Fruit fly (Drosophila melanogaster) whole organism, adult: ENCODE data around the gene CG9953.

ENCODE experiments used
- CG11617 ChIP-seq: fragments of 200-800 bp; sonication (Bioruptor generic); optimal IDR thresholded peaks from 2 replicates; lab custom pipeline; 2017; ENCODE audit warnings: mild to moderate bottlenecking, missing biosample characterization, missing genetic modification reagents, missing genetic modification characterization
- CG14711 ChIP-seq: fragments of 200-800 bp; sonication (Bioruptor generic); optimal IDR thresholded peaks from 2 replicates; lab custom pipeline; 2018; ENCODE audit warnings: missing biosample characterization, mild to moderate bottlenecking, missing genetic modification characterization, moderate library complexity
- CG33017 ChIP-seq: fragments of 200-800 bp; sonication (Bioruptor generic); optimal IDR thresholded peaks from 2 replicates; lab custom pipeline; 2018; ENCODE audit warnings: missing biosample characterization, mild to moderate bottlenecking, missing genetic modification characterization, moderate library complexity
- CG7101 ChIP-seq: fragments of 200-800 bp; sonication (Bioruptor generic); optimal IDR thresholded peaks from 2 replicates; lab custom pipeline; 2018; ENCODE audit warnings: missing biosample characterization, mild to moderate bottlenecking, missing genetic modification characterization, moderate library complexity
- Mnt ChIP-seq: fragments of 200-800 bp; sonication (Bioruptor generic); optimal IDR thresholded peaks from 2 replicates; lab custom pipeline; 2016; ENCODE audit warnings: missing biosample characterization, mild to moderate bottlenecking, missing genetic modification characterization
- cnc ChIP-seq, 2 experiments: fragments of >200 bp; optimal IDR thresholded peaks; 2 replicates each; lab custom pipeline; 2017
- kay ChIP-seq: fragments of 200-800 bp; sonication (Bioruptor generic); peaks from one replicate; lab custom pipeline; 2016; ENCODE audit warnings: missing biosample characterization, missing genetic modification characterization, borderline replicate concordance
- ovo ChIP-seq: fragments of 200-800 bp; sonication (Bioruptor generic); optimal IDR thresholded peaks from 2 replicates; lab custom pipeline; 2016; ENCODE audit warnings: missing biosample characterization, missing genetic modification characterization
- pad ChIP-seq: fragments of 200-800 bp; sonication (Bioruptor generic); optimal IDR thresholded peaks from 3 replicates; lab custom pipeline; 2017; ENCODE audit warnings: missing biosample characterization, missing genetic modification characterization, mild to moderate bottlenecking, moderate library complexity, missing genetic modification reagents
- tj ChIP-seq: fragments of 200-800 bp; sonication (Bioruptor generic); optimal IDR thresholded peaks from 3 replicates; lab custom pipeline; 2017; ENCODE audit warnings: missing biosample characterization, mild to moderate bottlenecking, missing genetic modification characterization, moderate library complexity

- TF ChIP-seq tj (GFP tag; lab: Kevin White, UChicago) = no peak
- TF ChIP-seq CG14711 (tag; lab: Kevin White, UChicago) = no peak
- TF ChIP-seq CG7101 (tag; lab: Kevin White, UChicago) = no peak
- no peak for TF ChIP-seq Mnt (GFP tag; lab: Kevin White, UChicago)
- TF ChIP-seq pad = no peak
- TF ChIP-seq cnc (optimal IDR thresholded peaks at IDR 0.05; lab: Kevin White, UChicago) = no peak
- TF ChIP-seq kay (GFP tag; lab: Kevin White, UChicago) = no peak
- TF ChIP-seq CG33017 = no peak
- no peak for TF ChIP-seq CG11617 (GFP tag; lab: Kevin White, UChicago)
- TF ChIP-seq ovo (GFP tag; lab: Kevin White, UChicago) = no peak
Measured at dm6 chr3L:6967797-6968196, 1.7 kb upstream of the CG9953 start, which contains the start of gene CG10064.
